Fruit fly (Drosophila melanogaster): ENCODE results near the gene Es2.
A peak's percentile ranks its signal among the peaks of the same experiment; 100 is the strongest.

Es2 gene

dm6 chrX:8492849-8493248 lies 31.6 kb downstream of the Es2 start (continued):
- TF ChIP-seq eyg (GFP tag; optimal IDR thresholded peaks at IDR 0.05) (no peak), prd (optimal IDR thresholded peaks at IDR 0.05) (no peak), prd (GFP tag; IDR thresholded peaks at IDR 0.05) (peak; percentile 83), CG9797 (GFP tag; optimal IDR thresholded peaks at IDR 0.05) (no peak), pb (GFP tag; optimal IDR thresholded peaks at IDR 0.05) (no peak), lab (GFP tag; optimal IDR thresholded peaks at IDR 0.05) (peak; percentile 75), NfI (GFP tag; optimal IDR thresholded peaks at IDR 0.05) (peak; percentile 77), so (GFP tag; IDR thresholded peaks at IDR 0.05) (peak; percentile 84; the same call in 2 of the 3 replicates), scrt (GFP tag; optimal IDR thresholded peaks at IDR 0.05) (peak; percentile 27), CHES-1-like (GFP tag; optimal IDR thresholded peaks at IDR 0.05) (no peak), CG4617 (GFP tag; optimal IDR thresholded peaks at IDR 0.05; ENCODE audit: borderline replicate concordance) (no peak), CG13296 (GFP tag; optimal IDR thresholded peaks at IDR 0.05) (peak; percentile 66), CG7556 (GFP tag; optimal IDR thresholded peaks at IDR 0.05) (peak; percentile 42), crol (GFP tag; IDR thresholded peaks at IDR 0.05) (peak; percentile 19; the same call in 1 of the 2 replicates), CG11398 (GFP tag; optimal IDR thresholded peaks at IDR 0.05) (no peak), CG7963 (GFP tag; IDR thresholded peaks at IDR 0.05; ENCODE audit: partially characterized antibody) (no peak), Ada2b (GFP tag; IDR thresholded peaks at IDR 0.05) (peak; percentile 90), Oaz (GFP tag; IDR thresholded peaks at IDR 0.05) (peak; percentile 72), CG10209 (GFP tag; optimal IDR thresholded peaks at IDR 0.05) (peak; percentile 73), ewg (GFP tag; optimal IDR thresholded peaks at IDR 0.05) (peak; percentile 72), ssp (GFP tag; IDR thresholded peaks at IDR 0.05) (peak; percentile 66), Drgx (GFP tag; IDR thresholded peaks at IDR 0.05) (peak; percentile 88), Six4 (GFP tag; optimal IDR thresholded peaks at IDR 0.05) (peak; percentile 74), kay (GFP tag; optimal IDR thresholded peaks at IDR 0.05) (peak; percentile 54), BtbVII (GFP tag; optimal IDR thresholded peaks at IDR 0.05) (peak; percentile 62), aop (GFP tag; IDR thresholded peaks at IDR 0.05) (peak; percentile 54; the same call in 1 of the 2 replicates), Hey (tag; optimal IDR thresholded peaks at IDR 0.05) (no peak), Meics (GFP tag; optimal IDR thresholded peaks at IDR 0.05) (peak; percentile 46), ken (GFP tag; IDR thresholded peaks at IDR 0.05) (peak; percentile 85; the same call in 2 of the 3 replicates), CG12104 (GFP tag; optimal IDR thresholded peaks at IDR 0.05) (peak; percentile 47), crc (GFP tag; optimal IDR thresholded peaks at IDR 0.05) (no peak), z (GFP tag; IDR thresholded peaks at IDR 0.05) (no peak), CG14014 (GFP tag; IDR thresholded peaks at IDR 0.05) (peak; percentile 85), CG18764 (GFP tag; optimal IDR thresholded peaks at IDR 0.05) (peak; percentile 36), Kr (GFP tag; optimal IDR thresholded peaks at IDR 0.05) (no peak), zf30C (GFP tag; optimal IDR thresholded peaks at IDR 0.05) (no peak), jigr1 (GFP tag; IDR thresholded peaks at IDR 0.05) (peak; percentile 68; the same call in 1 of the 3 replicates), ac (GFP tag; optimal IDR thresholded peaks at IDR 0.05) (no peak), CG11696 (GFP tag; IDR thresholded peaks at IDR 0.05) (peak; percentile 86), hkb (optimal IDR thresholded peaks at IDR 0.05) (no peak), hkb (GFP tag; IDR thresholded peaks at IDR 0.05) (peak; percentile 93), Usf (GFP tag; optimal IDR thresholded peaks at IDR 0.05) (no peak), mld (GFP tag; IDR thresholded peaks at IDR 0.05; ENCODE audit: partially characterized antibody) (no peak), CG2202 (tag; optimal IDR thresholded peaks at IDR 0.05) (no peak), corto (GFP tag; optimal IDR thresholded peaks at IDR 0.05) (no peak), p53 (GFP tag; optimal IDR thresholded peaks at IDR 0.05) (no peak), dm (GFP tag; optimal IDR thresholded peaks at IDR 0.05) (no peak), schlank (tag; optimal IDR thresholded peaks at IDR 0.05) (no peak), CG7839 (tag; optimal IDR thresholded peaks at IDR 0.05) (peak; percentile 87), HLH3B (GFP tag; IDR thresholded peaks at IDR 0.05) (peak; percentile 92), CG7928 (GFP tag; optimal IDR thresholded peaks at IDR 0.05) (no peak), Opbp (GFP tag; IDR thresholded peaks at IDR 0.05; ENCODE audit: partially characterized antibody) (no peak)
